Worm (Caenorhabditis elegans) whole organism, L3 larva: Measurements from ENCODE around the gene Y75B8A.24.

ENCODE experiments used
- R02D3.7 ChIP-seq: fragments of 150-350 bp; optimal IDR thresholded peaks from 2 replicates; lab custom pipeline; 2014; ENCODE audit warnings: missing biosample characterization, missing genetic modification characterization
- ZK546.5 ChIP-seq: sonication (generic microtip); optimal IDR thresholded peaks from 2 replicates; lab custom pipeline; 2017; ENCODE audit warnings: missing biosample characterization, missing genetic modification characterization
- aly-2 ChIP-seq: fragments of 150-350 bp; optimal IDR thresholded peaks from 2 replicates; lab custom pipeline; 2014; ENCODE audit warnings: missing biosample characterization, missing genetic modification characterization
- ama-1 ChIP-seq: fragments of 150-350 bp; optimal IDR thresholded peaks from 2 replicates; lab custom pipeline; 2018
- ceh-16 ChIP-seq: sonication (generic microtip); optimal IDR thresholded peaks from 2 replicates; lab custom pipeline; 2017; ENCODE audit warnings: missing biosample characterization, missing genetic modification characterization
- ceh-28 ChIP-seq: fragments of 150-350 bp; optimal IDR thresholded peaks from 2 replicates; lab custom pipeline; 2014; ENCODE audit warnings: missing biosample characterization, missing genetic modification reagents, missing genetic modification characterization
- ceh-82 ChIP-seq: fragments of 150-350 bp; optimal IDR thresholded peaks from 2 replicates; lab custom pipeline; 2014; ENCODE audit warnings: missing biosample characterization, missing genetic modification characterization
- ceh-9 ChIP-seq: sonication (generic microtip); optimal IDR thresholded peaks from 2 replicates; lab custom pipeline; 2018; ENCODE audit warnings: missing biosample characterization, missing genetic modification characterization
- daf-12 ChIP-seq: fragments of 150-350 bp; optimal IDR thresholded peaks from 2 replicates; lab custom pipeline; 2014; ENCODE audit warnings: missing biosample characterization, missing genetic modification reagents, missing genetic modification characterization
- egl-27 ChIP-seq: sonication (generic microtip); optimal IDR thresholded peaks from 4 replicates; lab custom pipeline; 2017; ENCODE audit warnings: missing biosample characterization, missing genetic modification reagents, missing genetic modification characterization
- egl-5 ChIP-seq: fragments of 150-350 bp; optimal IDR thresholded peaks from 2 replicates; lab custom pipeline; 2017; ENCODE audit warnings: missing biosample characterization, missing genetic modification reagents, missing genetic modification characterization, inconsistent platforms
- elt-1 ChIP-seq: fragments of 150-350 bp; optimal IDR thresholded peaks from 2 replicates; lab custom pipeline; 2014; ENCODE audit warnings: missing biosample characterization, missing genetic modification characterization
- elt-2 ChIP-seq: sonication (generic microtip); optimal IDR thresholded peaks from 2 replicates; lab custom pipeline; 2016; ENCODE audit warnings: missing genetic modification reagents, mild to moderate bottlenecking, missing genetic modification characterization, missing compliant biosample characterization
- elt-3 ChIP-seq, 3 experiments: fragments of 150-350 bp in 1 of 3; sonication (generic microtip) in 2 of 3; optimal IDR thresholded peaks; 2 replicates in 2 of 3; 4 replicates in 1 of 3; lab custom pipeline; 2014 to 2017; ENCODE audit warnings: missing biosample characterization in 3 of 3, missing genetic modification characterization in 3 of 3
- eor-1 ChIP-seq, 2 experiments: fragments of 150-350 bp; optimal IDR thresholded peaks; 2 replicates each; lab custom pipeline; 2014 to 2018; ENCODE audit warnings: missing biosample characterization in 2 of 2, missing genetic modification characterization in 2 of 2
- fkh-10 ChIP-seq: sonication (generic microtip); optimal IDR thresholded peaks from 2 replicates; lab custom pipeline; 2017; ENCODE audit warnings: missing biosample characterization, missing genetic modification reagents, missing genetic modification characterization
- fkh-2 ChIP-seq: fragments of 150-350 bp; optimal IDR thresholded peaks from 2 replicates; lab custom pipeline; 2014; ENCODE audit warnings: missing biosample characterization, missing genetic modification reagents, missing genetic modification characterization
- fos-1 ChIP-seq: fragments of 150-350 bp; optimal IDR thresholded peaks from 2 replicates; lab custom pipeline; 2014; ENCODE audit warnings: missing biosample characterization, missing genetic modification characterization
- hmg-11 ChIP-seq: sonication (generic microtip); optimal IDR thresholded peaks from 2 replicates; lab custom pipeline; 2016; ENCODE audit warnings: missing genetic modification characterization, missing compliant biosample characterization
- jun-1 ChIP-seq: fragments of 150-350 bp; optimal IDR thresholded peaks from 2 replicates; lab custom pipeline; 2014; ENCODE audit warnings: missing biosample characterization, missing genetic modification reagents, missing genetic modification characterization
- lin-15B ChIP-seq: fragments of 150-350 bp; optimal IDR thresholded peaks from 2 replicates; lab custom pipeline; 2014; ENCODE audit warnings: missing biosample characterization, missing genetic modification characterization
- lin-39 ChIP-seq: fragments of 150-350 bp; optimal IDR thresholded peaks from 2 replicates; lab custom pipeline; 2018; ENCODE audit warnings: missing biosample characterization, missing genetic modification reagents, missing genetic modification characterization
- lsy-12 ChIP-seq: sonication (generic microtip); optimal IDR thresholded peaks from 2 replicates; lab custom pipeline; 2016; ENCODE audit warnings: mild to moderate bottlenecking, missing genetic modification characterization, missing compliant biosample characterization
- mdl-1 ChIP-seq: fragments of 150-350 bp; optimal IDR thresholded peaks from 2 replicates; lab custom pipeline; 2014; ENCODE audit warnings: missing biosample characterization, missing genetic modification characterization
- mml-1 ChIP-seq: fragments of 150-350 bp; sonication (generic microtip); optimal IDR thresholded peaks from 3 replicates; lab custom pipeline; 2014; ENCODE audit warnings: missing biosample characterization, missing genetic modification characterization
- nfya-1 ChIP-seq: sonication (generic microtip); optimal IDR thresholded peaks from 2 replicates; lab custom pipeline; 2017; ENCODE audit warnings: missing genetic modification characterization, mild to moderate bottlenecking, missing compliant biosample characterization, antibody characterized with exemption, moderate library complexity; ENCODE audit not compliant: insufficient read depth
- nhr-11 ChIP-seq: fragments of 150-350 bp; optimal IDR thresholded peaks from 2 replicates; lab custom pipeline; 2014; ENCODE audit warnings: missing biosample characterization, missing genetic modification characterization
- nhr-12 ChIP-seq: fragments of 150-350 bp; optimal IDR thresholded peaks from 2 replicates; lab custom pipeline; 2014; ENCODE audit warnings: missing biosample characterization, missing genetic modification characterization
- nhr-23 ChIP-seq: fragments of 150-350 bp; optimal IDR thresholded peaks from 2 replicates; lab custom pipeline; 2014; ENCODE audit warnings: missing biosample characterization, missing genetic modification reagents, missing genetic modification characterization
- nhr-237 ChIP-seq: fragments of 150-350 bp; optimal IDR thresholded peaks from 2 replicates; lab custom pipeline; 2014; ENCODE audit warnings: missing biosample characterization, missing genetic modification characterization
- nhr-25 ChIP-seq: sonication (generic microtip); optimal IDR thresholded peaks from 2 replicates; lab custom pipeline; 2017; ENCODE audit warnings: missing biosample characterization, missing genetic modification characterization
- nhr-28 ChIP-seq: fragments of 150-350 bp; optimal IDR thresholded peaks from 2 replicates; lab custom pipeline; 2014; ENCODE audit warnings: missing biosample characterization, missing genetic modification characterization
- nhr-43 ChIP-seq: sonication (generic microtip); optimal IDR thresholded peaks from 2 replicates; lab custom pipeline; 2016; ENCODE audit warnings: mild to moderate bottlenecking, missing genetic modification characterization, missing compliant biosample characterization; ENCODE audit not compliant: poor library complexity, severe bottlenecking
- nhr-67 ChIP-seq: fragments of 150-350 bp; optimal IDR thresholded peaks from 2 replicates; lab custom pipeline; 2014; ENCODE audit warnings: missing biosample characterization, missing genetic modification characterization
- nhr-76 ChIP-seq: fragments of 150-350 bp; sonication (generic microtip); optimal IDR thresholded peaks from 5 replicates; lab custom pipeline; 2014; ENCODE audit warnings: missing biosample characterization, missing genetic modification characterization
- nhr-77 ChIP-seq: fragments of 150-350 bp; optimal IDR thresholded peaks from 2 replicates; lab custom pipeline; 2014; ENCODE audit warnings: missing biosample characterization, missing genetic modification characterization
- pha-4 ChIP-seq: fragments of 150-350 bp; optimal IDR thresholded peaks from 2 replicates; lab custom pipeline; 2014; ENCODE audit warnings: missing biosample characterization, missing genetic modification reagents, missing genetic modification characterization
- pqm-1 ChIP-seq: fragments of 150-350 bp; optimal IDR thresholded peaks from 2 replicates; lab custom pipeline; 2017; ENCODE audit warnings: missing biosample characterization, missing genetic modification characterization, inconsistent platforms
- sea-2 ChIP-seq: fragments of 150-350 bp; sonication (generic microtip); optimal IDR thresholded peaks from 4 replicates; lab custom pipeline; 2014; ENCODE audit warnings: missing biosample characterization, missing genetic modification reagents, missing genetic modification characterization
- skn-1 ChIP-seq: fragments of 150-350 bp; optimal IDR thresholded peaks from 2 replicates; lab custom pipeline; 2014; ENCODE audit warnings: missing biosample characterization, missing genetic modification characterization
- snpc-4 ChIP-seq: fragments of 150-350 bp; optimal IDR thresholded peaks from 2 replicates; lab custom pipeline; 2014; ENCODE audit warnings: missing biosample characterization, missing genetic modification characterization
- tbx-2 ChIP-seq: sonication (generic microtip); optimal IDR thresholded peaks from 2 replicates; lab custom pipeline; 2016; ENCODE audit warnings: mild to moderate bottlenecking, missing genetic modification characterization, missing compliant biosample characterization
- unc-39 ChIP-seq: sonication (generic microtip); optimal IDR thresholded peaks from 4 replicates; lab custom pipeline; 2017; ENCODE audit warnings: missing biosample characterization, missing genetic modification characterization
- unc-62 ChIP-seq: fragments of 150-350 bp; sonication (generic microtip); optimal IDR thresholded peaks from 4 replicates; lab custom pipeline; 2014; ENCODE audit warnings: missing biosample characterization, missing genetic modification reagents, missing genetic modification characterization
- zag-1 ChIP-seq: fragments of 150-350 bp; optimal IDR thresholded peaks from 2 replicates; lab custom pipeline; 2014; ENCODE audit warnings: missing biosample characterization, missing genetic modification characterization
- ztf-11 ChIP-seq: fragments of 150-350 bp; optimal IDR thresholded peaks from 2 replicates; lab custom pipeline; 2014; ENCODE audit warnings: missing biosample characterization, missing genetic modification characterization
- ztf-4 ChIP-seq: fragments of 150-350 bp; optimal IDR thresholded peaks from 2 replicates; lab custom pipeline; 2014; ENCODE audit warnings: missing biosample characterization, missing genetic modification characterization

Gene Y75B8A.24

ce11 chrIII:12230195-12230594 lies 43.4 kb downstream of the Y75B8A.24 start:
- TF ChIP-seq ztf-11 (tag; lab: Kevin White, UChicago), result no peak
- TF ChIP-seq fkh-2, result no peak
- no peak for TF ChIP-seq daf-12
- TF ChIP-seq hmg-11, result no peak
- no peak for TF ChIP-seq fos-1
- TF ChIP-seq nhr-12, result no peak
- no peak for TF ChIP-seq nhr-77 (tag; lab: Kevin White, UChicago)
- no peak for TF ChIP-seq elt-3 (tag; optimal IDR thresholded peaks at IDR 0.05; lab: Kevin White, UChicago)
- no peak for TF ChIP-seq sea-2 (GFP tag; lab: Kevin White, UChicago)
- no peak for TF ChIP-seq R02D3.7 (tag; lab: Kevin White, UChicago)
- no peak for TF ChIP-seq egl-27
- no peak for TF ChIP-seq ceh-9 (tag; lab: Kevin White, UChicago)
- TF ChIP-seq nfya-1 (tag; lab: Kevin White, UChicago), result no peak
- TF ChIP-seq, all 47 proteins: peak for 0

- TF ChIP-seq skn-1 (tag; lab: Kevin White, UChicago) (no peak), nfya-1 (tag; lab: Kevin White, UChicago) (peak; percentile 88), unc-39 (tag; lab: Kevin White, UChicago) (no peak)
Measured at ce11 chrIII:12227935-12228334, 45.6 kb downstream of the Y75B8A.24 start.

- TF ChIP-seq egl-5 (tag; lab: Kevin White, UChicago), result peak; percentile 13
- no peak for TF ChIP-seq ama-1 (lab: Kevin White, UChicago)
- TF ChIP-seq R02D3.7 (tag; lab: Kevin White, UChicago), result no peak
- no peak for TF ChIP-seq tbx-2
- no peak for TF ChIP-seq elt-1
- no peak for TF ChIP-seq nhr-23 (tag; lab: Kevin White, UChicago)
- no peak for TF ChIP-seq nhr-43 (tag; lab: Kevin White, UChicago)
- peak; percentile 55 for TF ChIP-seq fkh-10 (GFP tag; lab: Kevin White, UChicago)
- TF ChIP-seq sea-2 (GFP tag; lab: Kevin White, UChicago), result no peak
- no peak for TF ChIP-seq ceh-16 (tag; lab: Kevin White, UChicago)
- TF ChIP-seq ztf-4 (tag; lab: Kevin White, UChicago), result no peak
- no peak for TF ChIP-seq elt-2 (tag; lab: Kevin White, UChicago)
- peak; percentile 67 for TF ChIP-seq pha-4
- TF ChIP-seq ZK546.5, result no peak
- no peak for TF ChIP-seq fos-1
- no peak for TF ChIP-seq ceh-9 (tag; lab: Kevin White, UChicago)
- no peak for TF ChIP-seq snpc-4
- no peak for TF ChIP-seq egl-27
- no peak for TF ChIP-seq mdl-1 (tag; lab: Kevin White, UChicago)
- no peak for TF ChIP-seq nhr-76 (tag; lab: Kevin White, UChicago)
- no peak for TF ChIP-seq nhr-28 (tag; lab: Kevin White, UChicago)
- TF ChIP-seq hmg-11, result peak; percentile 16
- no peak for TF ChIP-seq nhr-11 (tag; lab: Kevin White, UChicago)
- no peak for TF ChIP-seq lsy-12 (tag; lab: Kevin White, UChicago)
- TF ChIP-seq aly-2 (tag; lab: Kevin White, UChicago), result no peak
- TF ChIP-seq skn-1 (tag; lab: Kevin White, UChicago), result no peak
- TF ChIP-seq fkh-2, result no peak
- no peak for TF ChIP-seq ceh-82 (tag; lab: Kevin White, UChicago)
- TF ChIP-seq zag-1 (tag; lab: Kevin White, UChicago), result no peak
- TF ChIP-seq ceh-28, result no peak
- no peak for TF ChIP-seq elt-3 (tag; optimal IDR thresholded peaks at IDR 0.05; lab: Kevin White, UChicago)
- peak; percentile 10 for TF ChIP-seq nhr-25 (tag; lab: Kevin White, UChicago)
- no peak for TF ChIP-seq ztf-11 (tag; lab: Kevin White, UChicago)
- TF ChIP-seq jun-1 (tag; lab: Kevin White, UChicago), result no peak
- no peak for TF ChIP-seq mml-1
- no peak for TF ChIP-seq nhr-67 (tag; lab: Kevin White, UChicago)
- TF ChIP-seq eor-1 (tag; optimal IDR thresholded peaks at IDR 0.05; lab: Kevin White, UChicago), result no peak
- no peak for TF ChIP-seq nhr-12
- peak; percentile 79 for TF ChIP-seq lin-15B (tag; lab: Kevin White, UChicago)
- TF ChIP-seq pqm-1, result no peak
- no peak for TF ChIP-seq daf-12
- TF ChIP-seq nhr-237 (tag; lab: Kevin White, UChicago), result no peak
- no peak for TF ChIP-seq unc-39 (tag; lab: Kevin White, UChicago)
- TF ChIP-seq lin-39 (tag; lab: Kevin White, UChicago), result peak; percentile 66
- no peak for TF ChIP-seq unc-62 (GFP tag; lab: Kevin White, UChicago)
- TF ChIP-seq nhr-77 (tag; lab: Kevin White, UChicago), result no peak
- TF ChIP-seq nfya-1 (tag; lab: Kevin White, UChicago), result peak; percentile 87
- TF ChIP-seq, all 47 proteins: peak for 8
Measured at ce11 chrIII:12226089-12226682, 47.4 kb downstream of the Y75B8A.24 start, which contains the start of the genes Y75B8A.18 and Y75B8A.19. Gene Y75B8A.18 (minus strand): TSS chrIII:12226230. Gene Y75B8A.19 (plus strand): TSS chrIII:12226632.
